Worm (Caenorhabditis elegans) whole organism, young adult: Measurements from ENCODE around the gene nas-17.
"Not testable (repeated sequence)": the region's sequence is repeated elsewhere in the genome, so short reads cannot be mapped to it uniquely, and the experiment has no call there.

Experiments
- ceh-58 ChIP-seq: fragments of 200-800 bp; sonication (Bioruptor generic); IDR thresholded peaks from 2 replicates; pipeline ENCODE4 v1.3.6; 2022; ENCODE audit warnings: missing genetic modification characterization, missing compliant biosample characterization
- gei-17 ChIP-seq: fragments of 200-800 bp; sonication (Bioruptor generic); optimal IDR thresholded peaks from 2 replicates; lab custom pipeline; 2018; ENCODE audit warnings: mild to moderate bottlenecking, missing genetic modification characterization, missing compliant biosample characterization
- lag-1 ChIP-seq: fragments of 200-800 bp; sonication (Bioruptor generic); IDR thresholded peaks from 2 replicates; pipeline ENCODE4 v1.3.6; 2022; ENCODE audit warnings: missing genetic modification reagents, missing genetic modification characterization, missing compliant biosample characterization
- lsy-27 ChIP-seq: sonication (generic microtip); optimal IDR thresholded peaks from 2 replicates; lab custom pipeline; 2017; ENCODE audit warnings: missing genetic modification characterization, mild to moderate bottlenecking, missing compliant biosample characterization, antibody characterized with exemption, missing genotype, borderline replicate concordance; ENCODE audit not compliant: insufficient read depth
- rpc-1 ChIP-seq, 2 experiments: fragments of 150-350 bp in 1 of 2; sonication (generic microtip) in 1 of 2; optimal IDR thresholded peaks; 2 replicates each; lab custom pipeline; 2014 to 2018; ENCODE audit warnings: missing biosample characterization in 1 of 2, missing genetic modification characterization in 1 of 2, missing genetic modification reagents in 1 of 2, missing genotype in 1 of 2
- snpc-1.1 ChIP-seq: sonication (generic microtip); optimal IDR thresholded peaks from 2 replicates; lab custom pipeline; 2017; ENCODE audit warnings: missing genetic modification characterization, mild to moderate bottlenecking, missing compliant biosample characterization, antibody characterized with exemption, moderate library complexity, missing genotype, missing genetic modification reagents; ENCODE audit not compliant: insufficient read depth
- snpc-3.4 ChIP-seq: sonication (generic microtip); optimal IDR thresholded peaks from 2 replicates; lab custom pipeline; 2017; ENCODE audit warnings: missing genetic modification characterization, mild to moderate bottlenecking, missing compliant biosample characterization, antibody characterized with exemption, moderate library complexity, missing genotype, missing genetic modification reagents
- snpc-4 ChIP-seq, 5 experiments: fragments of 150-350 bp in 1 of 5; sonication (generic microtip) in 4 of 5; optimal IDR thresholded peaks; 2 replicates each; lab custom pipeline; 2014 to 2018; ENCODE audit warnings: missing genetic modification characterization in 5 of 5, missing biosample characterization in 3 of 5, antibody characterized with exemption in 2 of 5, mild to moderate bottlenecking in 2 of 5, missing compliant biosample characterization in 2 of 5, missing genotype in 2 of 5, moderate library complexity in 2 of 5, missing genetic modification reagents in 1 of 5
- somi-1 ChIP-seq: fragments of 200-800 bp; sonication (Bioruptor generic); optimal IDR thresholded peaks from 2 replicates; lab custom pipeline; 2018; ENCODE audit warnings: mild to moderate bottlenecking, missing genetic modification characterization, missing compliant biosample characterization
- tbp1 ChIP-seq: fragments of 200-800 bp; sonication (Bioruptor generic); optimal IDR thresholded peaks from 2 replicates; lab custom pipeline; 2018; ENCODE audit warnings: mild to moderate bottlenecking, missing genetic modification characterization, missing compliant biosample characterization
- unc-62 ChIP-seq: fragments of 150-350 bp; optimal IDR thresholded peaks from 2 replicates; lab custom pipeline; 2014; ENCODE audit warnings: missing biosample characterization, missing genetic modification reagents, missing genetic modification characterization
- zim-3 ChIP-seq: sonication (generic microtip); optimal IDR thresholded peaks from 2 replicates; lab custom pipeline; 2017; ENCODE audit warnings: mild to moderate bottlenecking, missing genetic modification characterization, moderate library complexity, missing compliant biosample characterization

ce11 chrV:11391033-11391432, 7.7 kb upstream of the nas-17 start:
- not testable (repeated sequence) for TF ChIP-seq lsy-27 (tag; lab: Kevin White, UChicago); somi-1; rpc-1 (optimal IDR thresholded peaks at IDR 0.05; lab: Kevin White, UChicago); rpc-1 (tag; optimal IDR thresholded peaks at IDR 0.05; lab: Kevin White, UChicago); ceh-58; unc-62 (GFP tag; lab: Kevin White, UChicago); lag-1 (GFP tag; lab: Robert Waterston, UW); zim-3; gei-17 (GFP tag; lab: Kevin White, UChicago)
- TF ChIP-seq snpc-4 (GFP tag; optimal IDR thresholded peaks at IDR 0.05; lab: Kevin White, UChicago) (peak; percentile 85), snpc-4 (tag; optimal IDR thresholded peaks at IDR 0.05; lab: Kevin White, UChicago) (peak in 3 of 4 experiments; percentile 86 to 92 (median 91)), tbp1 (GFP tag; lab: Kevin White, UChicago) (peak; percentile 60), snpc-3.4 (tag; lab: Kevin White, UChicago) (peak; percentile 61), snpc-1.1 (tag; lab: Kevin White, UChicago) (peak; percentile 88)
